Worm (Caenorhabditis elegans) whole organism, L4 larva: Measurements from ENCODE around the gene hpo-15.
A peak's percentile ranks its signal among the peaks of the same experiment; 100 is the strongest.

ENCODE experiments used
- D1046.2 ChIP-seq: fragments of 200-800 bp; sonication (Bioruptor generic); IDR thresholded peaks from 2 replicates; pipeline ENCODE4 v1.3.6; 2022; ENCODE audit warnings: missing genetic modification characterization, missing compliant biosample characterization
- T26A8.4 ChIP-seq: fragments of 200-800 bp; sonication (Bioruptor generic); IDR thresholded peaks from 2 replicates; pipeline ENCODE4 v1.3.6; 2022; ENCODE audit warnings: missing genetic modification characterization, missing compliant biosample characterization
- Y75B8A.6 ChIP-seq: fragments of 200-800 bp; sonication (Bioruptor generic); IDR thresholded peaks from 2 replicates; pipeline ENCODE4 v1.3.6; 2022; ENCODE audit warnings: missing genetic modification reagents, missing genetic modification characterization, missing compliant biosample characterization
- aha-1 ChIP-seq: fragments of 150-350 bp; peaks from one replicate; lab custom pipeline; 2014; ENCODE audit warnings: missing biosample characterization, missing genetic modification characterization
- ceh-20 ChIP-seq: fragments of 200-800 bp; sonication (Bioruptor generic); IDR thresholded peaks from 2 replicates; pipeline ENCODE4 v1.3.6; 2022; ENCODE audit warnings: missing genetic modification reagents, missing genetic modification characterization, missing compliant biosample characterization
- ceh-82 ChIP-seq: sonication (generic microtip); optimal IDR thresholded peaks from 2 replicates; lab custom pipeline; 2017; ENCODE audit warnings: missing biosample characterization, missing genetic modification characterization
- ctbp-1 ChIP-seq: fragments of 200-800 bp; sonication (Bioruptor generic); IDR thresholded peaks from 2 replicates; pipeline ENCODE4 v1.3.6; 2022; ENCODE audit warnings: missing genetic modification reagents, missing genetic modification characterization, missing compliant biosample characterization
- daf-12 ChIP-seq: fragments of 150-350 bp; optimal IDR thresholded peaks from 2 replicates; lab custom pipeline; 2014; ENCODE audit warnings: missing biosample characterization, missing genetic modification reagents, missing genetic modification characterization
- dmd-8 ChIP-seq: fragments of 200-800 bp; sonication (Bioruptor generic); IDR thresholded peaks from 2 replicates; pipeline ENCODE4 v1.3.6; 2022; ENCODE audit warnings: missing genetic modification characterization, missing compliant biosample characterization
- egl-27 ChIP-seq: sonication (generic microtip); optimal IDR thresholded peaks from 3 replicates; lab custom pipeline; 2017; ENCODE audit warnings: missing biosample characterization, missing genetic modification reagents, missing genetic modification characterization
- hif-1 ChIP-seq, 2 experiments: sonication (generic microtip); optimal IDR thresholded peaks; 2 replicates each; lab custom pipeline; 2016 to 2017; ENCODE audit warnings: missing compliant biosample characterization in 2 of 2, missing genetic modification characterization in 2 of 2, missing genetic modification reagents in 2 of 2, missing genotype in 2 of 2, mild to moderate bottlenecking in 1 of 2
- lin-29 ChIP-seq: fragments of 200-800 bp; sonication (Bioruptor generic); IDR thresholded peaks from 2 replicates; pipeline ENCODE4 v1.3.6; 2022; ENCODE audit warnings: missing genetic modification reagents, missing genetic modification characterization, missing compliant biosample characterization
- lir-3 ChIP-seq: sonication (generic microtip); optimal IDR thresholded peaks from 2 replicates; lab custom pipeline; 2016; ENCODE audit warnings: mild to moderate bottlenecking, missing genetic modification characterization, missing compliant biosample characterization
- lsy-2 ChIP-seq, 2 experiments: fragments of 150-350 bp in 1 of 2; sonication (generic microtip) in 1 of 2; optimal IDR thresholded peaks; 2 replicates each; lab custom pipeline; 2014 to 2017; ENCODE audit warnings: missing biosample characterization in 2 of 2, missing genetic modification characterization in 2 of 2
- mdl-1 ChIP-seq, 2 experiments: fragments of 150-350 bp in 1 of 2; sonication (generic microtip) in 1 of 2; optimal IDR thresholded peaks; 2 replicates each; lab custom pipeline; 2014 to 2017; ENCODE audit warnings: missing biosample characterization in 2 of 2, missing genetic modification characterization in 2 of 2
- mdt-29 ChIP-seq: fragments of 200-800 bp; sonication (Bioruptor generic); IDR thresholded peaks from 2 replicates; pipeline ENCODE4 v1.3.6; 2022; ENCODE audit warnings: missing genetic modification reagents, missing genetic modification characterization, missing compliant biosample characterization
- nhr-102 ChIP-seq: sonication (generic microtip); optimal IDR thresholded peaks from 2 replicates; lab custom pipeline; 2016; ENCODE audit warnings: mild to moderate bottlenecking, missing genetic modification characterization, moderate library complexity, missing compliant biosample characterization
- nhr-111 ChIP-seq: fragments of 200-800 bp; sonication (Bioruptor generic); optimal IDR thresholded peaks from 2 replicates; lab custom pipeline; 2018; ENCODE audit warnings: mild to moderate bottlenecking, missing genetic modification characterization, missing compliant biosample characterization
- nhr-25 ChIP-seq: sonication (generic microtip); optimal IDR thresholded peaks from 2 replicates; lab custom pipeline; 2017; ENCODE audit warnings: missing genetic modification characterization, mild to moderate bottlenecking, missing compliant biosample characterization, antibody characterized with exemption, moderate library complexity, borderline replicate concordance; ENCODE audit not compliant: insufficient read depth
- nhr-28 ChIP-seq: fragments of 150-350 bp; optimal IDR thresholded peaks from 2 replicates; lab custom pipeline; 2014; ENCODE audit warnings: missing biosample characterization, missing genetic modification characterization
- nhr-6 ChIP-seq: fragments of 150-350 bp; optimal IDR thresholded peaks from 2 replicates; lab custom pipeline; 2014; ENCODE audit warnings: missing biosample characterization, missing genetic modification characterization
- nhr-77 ChIP-seq: fragments of 150-350 bp; optimal IDR thresholded peaks from 2 replicates; lab custom pipeline; 2014; ENCODE audit warnings: missing biosample characterization, missing genetic modification characterization
- pha-4 ChIP-seq, 2 experiments: fragments of 150-350 bp in 1 of 2; fragments of 200-800 bp in 1 of 2; sonication (Bioruptor generic) in 1 of 2; IDR thresholded peaks in 1 of 2; optimal IDR thresholded peaks in 1 of 2; 2 replicates each; pipeline versions ENCODE4 v1.3.6 to Lab custom; 2014 to 2022; ENCODE audit warnings: missing genetic modification characterization in 2 of 2, missing genetic modification reagents in 2 of 2, missing biosample characterization in 1 of 2, missing compliant biosample characterization in 1 of 2
- rbr-2 ChIP-seq: sonication (generic microtip); optimal IDR thresholded peaks from 2 replicates; lab custom pipeline; 2016; ENCODE audit warnings: missing genotype, missing genetic modification characterization, missing compliant biosample characterization
- skn-1 ChIP-seq: fragments of 150-350 bp; optimal IDR thresholded peaks from 2 replicates; lab custom pipeline; 2014; ENCODE audit warnings: missing biosample characterization, missing genetic modification characterization
- snpc-1.2 ChIP-seq: fragments of 200-800 bp; sonication (Bioruptor generic); IDR thresholded peaks from 2 replicates; pipeline ENCODE4 v1.3.6; 2022; ENCODE audit warnings: missing genetic modification reagents, missing genetic modification characterization, missing compliant biosample characterization
- snpc-4 ChIP-seq: fragments of 150-350 bp; optimal IDR thresholded peaks from 2 replicates; lab custom pipeline; 2014; ENCODE audit warnings: missing biosample characterization, missing genetic modification characterization
- unc-62 ChIP-seq, 3 experiments: fragments of 150-350 bp in 1 of 3; sonication (generic microtip); optimal IDR thresholded peaks in 2 of 3; peaks in 1 of 3; 1 replicate in 1 of 3; 2 replicates in 2 of 3; lab custom pipeline; 2014 to 2017; ENCODE audit warnings: missing biosample characterization in 3 of 3, missing genetic modification characterization in 3 of 3, missing genetic modification reagents in 3 of 3, missing genotype in 1 of 3
- vab-7 ChIP-seq: fragments of 200-800 bp; sonication (Bioruptor generic); IDR thresholded peaks from 2 replicates; pipeline ENCODE4 v1.3.6; 2022; ENCODE audit warnings: missing genetic modification reagents, missing genetic modification characterization, missing compliant biosample characterization

Gene hpo-15

DNA sequence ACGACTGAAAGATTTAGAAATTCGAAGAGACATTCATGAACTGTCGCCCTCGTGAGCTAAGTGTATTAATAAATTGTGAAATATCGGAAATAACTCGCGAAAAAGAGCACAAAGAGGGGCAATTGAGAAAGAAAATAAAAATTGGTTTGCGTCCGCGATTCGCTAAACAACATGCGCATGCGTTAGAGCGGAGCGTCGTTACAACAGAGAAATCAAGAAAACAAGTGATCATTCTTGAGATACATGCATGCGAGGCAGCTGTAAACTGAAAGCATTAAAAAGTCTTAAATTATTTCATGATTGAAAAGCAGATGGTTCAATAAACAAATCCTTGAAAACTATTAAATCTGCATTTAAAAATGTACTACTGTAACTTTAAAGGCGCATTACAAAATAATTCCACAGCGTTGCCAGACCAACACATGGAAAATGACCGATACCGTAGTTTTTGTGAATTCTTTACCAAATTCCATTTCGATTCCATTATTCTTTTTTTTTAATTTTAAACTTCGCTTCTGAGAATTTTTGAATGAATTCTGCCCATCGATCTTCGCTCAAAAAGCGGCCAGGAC, 22.7 kb upstream of the hpo-15 start, which contains the start of the genes cox-16 and syp-2 (continued):
- TF ChIP-seq D1046.2 (GFP tag; lab: Robert Waterston, UW), result no peak

DNA sequence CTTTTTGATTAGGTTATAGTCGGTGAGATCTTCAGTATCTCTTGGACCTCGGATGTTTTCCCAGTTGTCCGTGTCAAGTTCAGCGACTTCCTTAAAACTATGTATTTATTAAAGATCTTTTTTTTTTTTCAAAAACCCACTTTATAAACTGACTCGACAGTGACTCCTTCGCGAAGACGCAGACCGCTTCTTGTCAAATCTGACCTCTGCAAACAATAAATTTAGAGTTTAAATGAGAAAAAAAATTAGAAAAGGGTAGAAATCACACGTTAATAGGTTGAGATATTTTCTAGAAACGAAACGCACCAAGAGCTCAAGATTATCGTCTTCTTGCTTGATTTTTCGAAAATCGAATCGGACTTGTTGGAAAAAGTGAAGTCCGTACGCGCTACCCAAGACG, 22.1 kb upstream of the hpo-15 start, which contains the start of gene C24G6.8:
C24G6.8 (minus strand) TSS at position 101 of the 400 bp plus-strand sequence.
- TF ChIP-seq dmd-8 (GFP tag; lab: Robert Waterston, UW) (no peak), unc-62 (GFP tag; optimal IDR thresholded peaks at IDR 0.05 in 1 of 2; lab: Kevin White, UChicago) (peak in 1 of 2 experiments; percentile 3), unc-62 (tag; optimal IDR thresholded peaks at IDR 0.05; lab: Kevin White, UChicago) (no peak), snpc-4 (no peak), snpc-1.2 (GFP tag; lab: Robert Waterston, UW) (no peak)

DNA sequence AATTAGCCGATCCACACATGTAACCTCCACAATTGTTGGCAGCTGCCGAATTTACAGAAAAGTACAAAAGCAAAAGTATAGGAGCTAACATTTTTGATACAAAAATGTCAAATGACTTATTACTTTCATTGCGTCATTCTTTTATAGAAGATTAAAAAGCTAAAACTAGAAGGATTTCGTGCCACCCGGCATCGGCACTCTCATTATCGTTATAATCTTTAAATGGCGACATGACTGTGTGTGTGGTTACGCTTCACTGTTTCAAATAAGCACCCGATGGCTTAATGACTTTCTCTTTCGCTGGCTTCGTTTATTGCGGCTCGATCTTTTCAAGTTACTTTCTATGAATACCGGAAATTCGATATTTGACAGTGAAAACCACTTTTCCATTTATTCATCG, 20.1 kb upstream of the hpo-15 start, which contains the start of gene grl-1:
grl-1 (minus strand) TSS at position 101 of the 400 bp plus-strand sequence.
- TF ChIP-seq vab-7 (GFP tag; lab: Robert Waterston, UW) (no peak), nhr-25 (tag; lab: Kevin White, UChicago) (no peak), ctbp-1 (GFP tag; lab: Robert Waterston, UW) (no peak), ceh-82 (tag; lab: Kevin White, UChicago) (no peak), hif-1 (tag; optimal IDR thresholded peaks at IDR 0.05; lab: Kevin White, UChicago) (no peak), nhr-111 (GFP tag; lab: Kevin White, UChicago) (no peak), Y75B8A.6 (GFP tag; lab: Robert Waterston, UW) (no peak), ceh-20 (GFP tag; lab: Robert Waterston, UW) (no peak), unc-62 (GFP tag; optimal IDR thresholded peaks at IDR 0.05 in 1 of 2; lab: Kevin White, UChicago) (no peak), unc-62 (tag; optimal IDR thresholded peaks at IDR 0.05; lab: Kevin White, UChicago) (no peak), nhr-28 (tag; lab: Kevin White, UChicago) (no peak), egl-27 (tag; lab: Kevin White, UChicago) (no peak), mdl-1 (tag; optimal IDR thresholded peaks at IDR 0.05; lab: Kevin White, UChicago) (no peak), pha-4 (GFP tag; IDR thresholded peaks at IDR 0.05; lab: Robert Waterston, UW) (no peak), pha-4 (tag; optimal IDR thresholded peaks at IDR 0.05; lab: Kevin White, UChicago) (no peak), lin-29 (GFP tag; lab: Robert Waterston, UW) (no peak), nhr-102 (tag; lab: Kevin White, UChicago) (no peak), lir-3 (tag; lab: Kevin White, UChicago) (no peak), nhr-77 (tag; lab: Kevin White, UChicago) (no peak)

DNA sequence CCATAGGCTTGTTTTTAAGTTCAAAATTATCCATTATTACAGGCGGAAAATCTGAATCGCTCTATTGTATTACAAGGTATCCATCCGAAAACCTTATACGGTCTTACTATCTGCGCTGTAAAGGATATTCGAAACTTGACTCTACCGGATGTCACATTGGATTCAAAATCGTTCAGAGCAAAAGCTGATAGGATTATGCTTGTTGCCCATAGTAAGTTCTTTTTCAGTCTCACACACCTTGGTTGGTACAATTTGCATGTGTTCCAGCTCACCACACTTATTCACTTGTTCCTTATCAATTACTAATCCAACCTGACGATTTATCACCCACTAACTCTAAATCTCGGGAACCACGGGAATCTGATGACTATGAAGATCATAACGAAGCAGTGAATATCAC, 14.1 kb upstream of the hpo-15 start:
- TF ChIP-seq unc-62 (GFP tag; optimal IDR thresholded peaks at IDR 0.05 in 1 of 2; lab: Kevin White, UChicago) (peak in 1 of 2 experiments; percentile 92), unc-62 (tag; optimal IDR thresholded peaks at IDR 0.05; lab: Kevin White, UChicago) (no peak), daf-12 (no peak)

DNA sequence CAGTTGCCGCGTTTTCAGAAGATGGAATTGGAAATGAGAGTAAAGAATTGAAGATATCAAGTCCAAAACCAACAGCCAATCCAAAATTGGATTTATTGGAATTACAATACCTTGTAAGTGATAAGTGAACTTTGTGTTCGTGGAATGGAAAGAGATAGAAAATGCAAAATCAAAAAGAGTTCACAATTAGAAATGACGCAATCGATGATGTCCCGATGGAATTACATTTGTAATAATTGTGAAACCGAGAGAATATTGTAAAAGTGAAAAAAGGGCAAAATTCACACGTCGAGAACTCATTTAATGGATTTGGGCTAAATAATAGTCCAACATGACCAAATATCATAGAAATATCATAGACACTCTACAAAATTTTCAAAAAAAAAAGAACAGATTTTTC, 11.6 kb upstream of the hpo-15 start:
- TF ChIP-seq unc-62 (GFP tag; optimal IDR thresholded peaks at IDR 0.05 in 1 of 2; lab: Kevin White, UChicago), result peak in 1 of 2 experiments; percentile 80
- TF ChIP-seq unc-62 (tag; optimal IDR thresholded peaks at IDR 0.05; lab: Kevin White, UChicago), result no peak
- peak; percentile 80 for TF ChIP-seq aha-1
- no peak for TF ChIP-seq nhr-102 (tag; lab: Kevin White, UChicago)
- TF ChIP-seq, all 104 proteins: peak for 2

DNA sequence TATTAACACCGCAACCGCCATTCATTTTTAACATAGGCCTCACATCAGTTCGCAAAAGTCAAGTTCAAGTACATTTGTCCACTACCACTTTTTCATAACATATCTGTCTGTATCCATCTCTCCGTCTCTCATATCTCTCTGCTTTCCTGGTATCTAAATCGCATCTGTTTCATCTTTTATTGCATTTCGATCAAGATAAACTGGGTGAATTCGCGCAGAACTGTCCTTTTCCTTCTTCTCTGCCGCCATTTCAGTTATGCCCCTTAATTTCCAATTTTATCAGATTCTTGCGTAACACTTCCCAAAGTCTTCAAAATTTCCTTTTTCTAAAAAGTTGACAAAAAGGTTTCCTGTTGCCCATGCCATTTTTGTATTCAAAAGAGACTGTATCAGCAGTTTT, 9.6 kb upstream of the hpo-15 start:
- TF ChIP-seq nhr-28 (tag; lab: Kevin White, UChicago) (peak; percentile 22), unc-62 (GFP tag; optimal IDR thresholded peaks at IDR 0.05 in 1 of 2; lab: Kevin White, UChicago) (peak in 1 of 2 experiments; percentile 83), unc-62 (tag; optimal IDR thresholded peaks at IDR 0.05; lab: Kevin White, UChicago) (no peak), nhr-6 (tag; lab: Kevin White, UChicago) (no peak)

DNA sequence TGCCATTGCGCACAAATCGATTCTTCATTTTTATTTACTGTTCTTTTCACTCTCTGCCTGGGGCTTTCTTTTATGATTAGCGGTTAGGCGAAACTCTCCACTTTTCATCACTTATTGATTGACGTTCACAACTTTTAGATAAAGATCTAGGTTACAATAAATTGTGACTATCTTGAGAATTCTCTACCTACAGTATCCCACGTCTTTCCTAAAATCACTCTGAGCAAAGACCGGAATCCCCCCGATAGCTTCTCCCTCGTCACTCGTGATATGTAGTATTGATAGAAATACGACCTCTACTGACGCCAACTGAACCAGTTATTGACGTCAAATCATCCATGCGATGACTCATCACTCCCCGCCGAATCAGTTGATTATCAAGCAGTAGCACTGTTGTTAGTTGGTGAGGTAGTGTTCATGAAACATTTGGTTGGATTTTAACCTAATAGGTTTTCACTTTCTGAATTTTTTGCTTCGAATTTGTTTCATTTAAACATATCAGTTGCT, 8.2 kb upstream of the hpo-15 start, which contains the start of gene hir-1:
hir-1 (plus strand) TSS at position 405 of the 507 bp plus-strand sequence.
- 0 out of 2 replicates have a peak, but pooled peaks have one; percentile 22 for TF ChIP-seq T26A8.4 (GFP tag; lab: Robert Waterston, UW)
- TF ChIP-seq aha-1, result peak; percentile 97
- no peak for TF ChIP-seq rbr-2
- TF ChIP-seq mdt-29 (GFP tag; lab: Robert Waterston, UW), result no peak
- peak in 1 of 2 experiments; percentile 4 for TF ChIP-seq lsy-2 (tag; optimal IDR thresholded peaks at IDR 0.05; lab: Kevin White, UChicago)
- TF ChIP-seq skn-1 (tag; lab: Kevin White, UChicago), result no peak
- TF ChIP-seq, all 104 proteins: peak for 3
